Fruit fly (Drosophila melanogaster) whole organism, embryonic: ENCODE results near the gene CG8319.

Experiments
- ATbp ChIP-seq: fragments of 200-800 bp; sonication (Bioruptor generic); optimal IDR thresholded peaks from 2 replicates; lab custom pipeline; 2017; ENCODE audit warnings: missing biosample characterization, mild to moderate bottlenecking, missing genetic modification characterization, missing genetic modification reagents
- CG10431 ChIP-seq: fragments of 200-800 bp; sonication (Bioruptor generic); optimal IDR thresholded peaks from 3 replicates; lab custom pipeline; 2018; ENCODE audit warnings: missing biosample characterization, mild to moderate bottlenecking, missing genetic modification characterization
- CG10959 ChIP-seq: fragments of 200-800 bp; sonication (Bioruptor generic); IDR thresholded peaks from 2 replicates; pipeline ENCODE4 v1.3.6; 2022; ENCODE audit warnings: missing biosample characterization, missing genetic modification characterization
- CG11456 ChIP-seq: fragments of 200-800 bp; sonication (Bioruptor generic); IDR thresholded peaks from 3 replicates; pipeline ENCODE4 v1.3.6; 2022; ENCODE audit warnings: missing biosample characterization, missing genetic modification characterization
- CG14710 ChIP-seq: fragments of 200-800 bp; sonication (Bioruptor generic); optimal IDR thresholded peaks from 3 replicates; lab custom pipeline; 2019; ENCODE audit warnings: missing biosample characterization, mild to moderate bottlenecking, missing genetic modification characterization, moderate library complexity
- CG15479 ChIP-seq: fragments of 200-800 bp; sonication (Bioruptor generic); optimal IDR thresholded peaks from 3 replicates; lab custom pipeline; 2019; ENCODE audit warnings: missing biosample characterization, mild to moderate bottlenecking, missing genetic modification characterization, moderate library complexity
- CG2202 ChIP-seq: fragments of 200-800 bp; sonication (Bioruptor generic); optimal IDR thresholded peaks from 2 replicates; lab custom pipeline; 2018; ENCODE audit warnings: missing biosample characterization, mild to moderate bottlenecking, missing genetic modification characterization
- CG32532 ChIP-seq: fragments of 200-800 bp; sonication (Bioruptor generic); IDR thresholded peaks from 2 replicates; pipeline ENCODE4 v1.3.6; 2022; ENCODE audit warnings: missing biosample characterization, missing genetic modification characterization
- CG34376 ChIP-seq: fragments of 200-800 bp; sonication (Bioruptor generic); optimal IDR thresholded peaks from 2 replicates; lab custom pipeline; 2018; ENCODE audit warnings: missing biosample characterization, mild to moderate bottlenecking, missing genetic modification characterization
- CG5953 ChIP-seq: fragments of 200-800 bp; sonication (Bioruptor generic); IDR thresholded peaks from 2 replicates; pipeline ENCODE4 v1.3.6; 2022; ENCODE audit warnings: missing biosample characterization, missing genetic modification characterization
- CG6272 ChIP-seq: fragments of 200-800 bp; sonication (Bioruptor generic); IDR thresholded peaks from 2 replicates; pipeline ENCODE4 v1.3.6; 2022; ENCODE audit warnings: missing biosample characterization, missing genetic modification characterization
- CG9609 ChIP-seq: fragments of 200-800 bp; sonication (Bioruptor generic); optimal IDR thresholded peaks from 3 replicates; lab custom pipeline; 2016; ENCODE audit warnings: missing biosample characterization, missing genetic modification characterization
- CHES-1-like ChIP-seq: fragments of 200-800 bp; sonication (Bioruptor generic); optimal IDR thresholded peaks from 2 replicates; lab custom pipeline; 2016; ENCODE audit warnings: missing biosample characterization, missing genetic modification characterization
- Camta ChIP-seq: fragments of 200-800 bp; sonication (Bioruptor generic); optimal IDR thresholded peaks from 2 replicates; lab custom pipeline; 2016; ENCODE audit warnings: missing biosample characterization, missing genetic modification characterization
- Ets65A ChIP-seq: fragments of 200-800 bp; sonication (Bioruptor generic); peaks from one replicate; lab custom pipeline; 2016; ENCODE audit warnings: missing biosample characterization, missing genetic modification characterization
- HLHmδ ChIP-seq: fragments of 200-800 bp; sonication (Bioruptor generic); optimal IDR thresholded peaks from 2 replicates; lab custom pipeline; 2018; ENCODE audit warnings: missing biosample characterization, mild to moderate bottlenecking, missing genetic modification characterization, moderate library complexity
- Hr78 ChIP-seq, 2 experiments: fragments of 200-800 bp in 1 of 2; fragments of >200 bp in 1 of 2; sonication (Bioruptor generic) in 1 of 2; optimal IDR thresholded peaks; 2 replicates each; lab custom pipeline; 2017 to 2019; ENCODE audit warnings: missing biosample characterization in 2 of 2, missing genetic modification characterization in 2 of 2, mild to moderate bottlenecking in 1 of 2, moderate library complexity in 1 of 2
- Mrtf ChIP-seq: fragments of 200-800 bp; sonication (Bioruptor generic); IDR thresholded peaks from 3 replicates; pipeline ENCODE4 v1.3.6; 2022; ENCODE audit warnings: missing biosample characterization, missing genetic modification characterization
- Neu2 ChIP-seq: fragments of 200-800 bp; sonication (Bioruptor generic); optimal IDR thresholded peaks from 3 replicates; lab custom pipeline; 2016; ENCODE audit warnings: missing biosample characterization, missing genetic modification characterization, borderline replicate concordance
- Ravus ChIP-seq: fragments of 200-800 bp; sonication (Bioruptor generic); IDR thresholded peaks from 2 replicates; pipeline ENCODE4 v1.3.6; 2022; ENCODE audit warnings: missing biosample characterization, missing genetic modification characterization
- cad ChIP-seq: fragments of >200 bp; optimal IDR thresholded peaks from 2 replicates; lab custom pipeline; 2017; ENCODE audit warnings: missing biosample characterization, missing genetic modification characterization
- cg ChIP-seq: fragments of 200-800 bp; sonication (Bioruptor generic); optimal IDR thresholded peaks from 3 replicates; lab custom pipeline; 2019; ENCODE audit warnings: missing biosample characterization, mild to moderate bottlenecking, missing genetic modification characterization, moderate library complexity
- chinmo ChIP-seq: fragments of 200-800 bp; sonication (Bioruptor generic); IDR thresholded peaks from 4 replicates; pipeline ENCODE4 v1.3.6; 2022; ENCODE audit warnings: missing biosample characterization, missing genetic modification characterization; ENCODE audit not compliant: partially characterized antibody
- ci ChIP-seq: fragments of 200-800 bp; sonication (Bioruptor generic); IDR thresholded peaks from 3 replicates; pipeline ENCODE4 v1.3.6; 2022; ENCODE audit warnings: missing biosample characterization, missing genetic modification characterization
- croc ChIP-seq: fragments of 200-800 bp; sonication (Bioruptor generic); conservative IDR thresholded peaks from 3 replicates; pipeline ENCODE4 v1.3.6; 2022; ENCODE audit warnings: missing biosample characterization, missing genetic modification characterization
- crol ChIP-seq: fragments of 200-800 bp; sonication (Bioruptor generic); IDR thresholded peaks from 2 replicates; pipeline ENCODE4 v1.3.6; 2022; ENCODE audit warnings: missing biosample characterization, missing genetic modification characterization
- dmrt11E ChIP-seq: fragments of 200-800 bp; sonication (Bioruptor generic); optimal IDR thresholded peaks from 3 replicates; lab custom pipeline; 2018; ENCODE audit warnings: missing biosample characterization, mild to moderate bottlenecking, missing genetic modification characterization, moderate library complexity
- gcm ChIP-seq: fragments of 200-800 bp; sonication (Bioruptor generic); optimal IDR thresholded peaks from 2 replicates; lab custom pipeline; 2019; ENCODE audit warnings: missing biosample characterization, mild to moderate bottlenecking, missing genetic modification characterization, moderate library complexity
- grn ChIP-seq: fragments of 200-800 bp; sonication (Bioruptor generic); optimal IDR thresholded peaks from 3 replicates; lab custom pipeline; 2017; ENCODE audit warnings: missing biosample characterization, missing genetic modification characterization
- hth ChIP-seq: fragments of >200 bp; optimal IDR thresholded peaks from 2 replicates; lab custom pipeline; 2017; ENCODE audit warnings: inconsistent platforms
- kni ChIP-seq: fragments of 200-800 bp; sonication (Bioruptor generic); optimal IDR thresholded peaks from 3 replicates; lab custom pipeline; 2017; ENCODE audit warnings: mild to moderate bottlenecking, missing biosample characterization, missing genetic modification reagents, missing genetic modification characterization
- otp ChIP-seq: fragments of 200-800 bp; sonication (Bioruptor generic); IDR thresholded peaks from 3 replicates; pipeline ENCODE4, ENCODE4 v1.3.6; 2022; ENCODE audit warnings: missing biosample characterization, missing genetic modification characterization
- phol ChIP-seq: fragments of 200-800 bp; sonication (Bioruptor generic); optimal IDR thresholded peaks from 3 replicates; lab custom pipeline; 2018; ENCODE audit warnings: missing biosample characterization, mild to moderate bottlenecking, missing genetic modification characterization, moderate library complexity
- pros ChIP-seq: fragments of 200-800 bp; sonication (Bioruptor generic); optimal IDR thresholded peaks from 3 replicates; lab custom pipeline; 2019; ENCODE audit warnings: missing biosample characterization, mild to moderate bottlenecking, missing genetic modification characterization, moderate library complexity
- run ChIP-seq: fragments of 200-800 bp; sonication (Bioruptor generic); optimal IDR thresholded peaks from 3 replicates; lab custom pipeline; 2018; ENCODE audit warnings: missing biosample characterization, mild to moderate bottlenecking, missing genetic modification characterization
- schlank ChIP-seq: fragments of 200-800 bp; sonication (Bioruptor generic); optimal IDR thresholded peaks from 2 replicates; lab custom pipeline; 2018; ENCODE audit warnings: missing biosample characterization, mild to moderate bottlenecking, missing genetic modification characterization
- sqz ChIP-seq: fragments of 200-800 bp; sonication (Bioruptor generic); optimal IDR thresholded peaks from 3 replicates; lab custom pipeline; 2018; ENCODE audit warnings: missing biosample characterization, mild to moderate bottlenecking, missing genetic modification characterization
- ssp ChIP-seq: fragments of 200-800 bp; sonication (Bioruptor generic); IDR thresholded peaks from 2 replicates; pipeline ENCODE4 v1.3.6; 2022; ENCODE audit warnings: missing biosample characterization, missing genetic modification characterization
- tll ChIP-seq, 2 experiments: fragments of 200-800 bp in 1 of 2; fragments of >200 bp in 1 of 2; sonication (Bioruptor generic) in 1 of 2; optimal IDR thresholded peaks; 2 replicates each; lab custom pipeline; 2017 to 2019; ENCODE audit warnings: missing biosample characterization in 2 of 2, missing genetic modification characterization in 2 of 2, mild to moderate bottlenecking in 1 of 2, moderate library complexity in 1 of 2
- unc-4 ChIP-seq: fragments of 200-800 bp; sonication (Bioruptor generic); IDR thresholded peaks from 2 replicates; pipeline ENCODE4 v1.3.6; 2022; ENCODE audit warnings: missing biosample characterization, missing genetic modification characterization; ENCODE audit not compliant: partially characterized antibody
- wor ChIP-seq: fragments of 200-800 bp; sonication (Bioruptor generic); IDR thresholded peaks from 2 replicates; pipeline ENCODE4 v1.3.6; 2022; ENCODE audit warnings: missing biosample characterization, missing genetic modification characterization
- zen ChIP-seq: fragments of 200-800 bp; sonication (Bioruptor generic); optimal IDR thresholded peaks from 3 replicates; lab custom pipeline; 2018; ENCODE audit warnings: missing biosample characterization, mild to moderate bottlenecking, missing genetic modification characterization, moderate library complexity
- zfh2 ChIP-seq: fragments of 200-800 bp; sonication (Bioruptor generic); optimal IDR thresholded peaks from 2 replicates; lab custom pipeline; 2016; ENCODE audit warnings: missing biosample characterization, missing genetic modification characterization

Gene CG8319

DNA sequence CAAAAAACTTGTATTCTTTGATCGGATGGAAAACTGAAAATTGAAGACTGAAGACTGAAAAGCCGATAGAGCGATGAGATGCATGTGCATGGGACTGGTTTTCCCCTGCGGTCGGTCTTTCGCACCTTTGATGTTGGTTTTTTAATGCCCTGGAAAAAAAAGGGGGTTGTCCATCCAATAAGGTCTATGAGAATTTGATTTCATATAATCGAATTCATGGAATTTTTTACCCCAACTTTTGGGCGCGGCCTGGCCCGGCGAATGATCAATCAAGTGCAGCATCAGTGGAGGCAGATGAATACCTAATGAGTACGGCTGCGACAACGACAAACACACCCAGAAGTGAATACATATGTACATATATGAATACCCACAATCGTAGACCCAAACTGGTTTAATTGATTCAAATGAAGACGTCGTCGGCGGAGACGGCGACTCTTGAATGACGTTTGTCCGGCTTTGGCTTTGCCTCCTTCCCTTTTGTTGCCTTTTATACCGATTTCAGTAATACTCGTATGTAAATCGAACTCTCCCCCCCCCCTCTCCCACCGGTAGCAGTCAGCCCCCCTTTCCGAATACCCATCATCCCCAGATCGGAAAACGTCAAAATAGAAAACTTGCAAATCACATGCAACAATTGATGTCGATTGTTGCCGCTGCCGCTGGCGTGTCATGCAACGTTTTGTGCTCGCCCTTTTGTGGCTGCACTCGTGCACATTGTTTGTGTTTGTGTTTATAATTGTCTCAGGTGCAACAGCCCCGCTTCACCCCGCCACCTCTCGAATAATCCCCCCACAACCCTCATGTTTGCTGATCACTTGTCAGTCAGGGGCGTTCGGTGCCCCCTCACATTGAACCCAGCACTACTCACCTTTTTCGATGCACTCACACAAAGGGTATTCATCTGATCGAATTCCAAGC is 23.8 kb upstream of the CG8319 start (continued):
- TF ChIP-seq phol (tag; lab: Kevin White, UChicago) (no peak), sqz (peak; percentile 88), CG6272 (GFP tag; lab: Robert Waterston, UW) (no peak), dmrt11E (tag; lab: Kevin White, UChicago) (peak; percentile 7), Mrtf (GFP tag; lab: Robert Waterston, UW) (no peak), kni (GFP tag; lab: Kevin White, UChicago) (peak; percentile 93), CG5953 (GFP tag; lab: Robert Waterston, UW) (no peak), ATbp (GFP tag; lab: Kevin White, UChicago) (peak; percentile 22), CG32532 (GFP tag; lab: Robert Waterston, UW) (no peak), gcm (GFP tag; lab: Kevin White, UChicago) (no peak), ssp (GFP tag; lab: Robert Waterston, UW) (no peak), CG11456 (GFP tag; lab: Robert Waterston, UW) (0 out of 3 replicates have a peak, but pooled peaks have one; percentile 18), unc-4 (GFP tag; lab: Robert Waterston, UW) (no peak), CHES-1-like (GFP tag; lab: Kevin White, UChicago) (no peak), CG10959 (GFP tag; lab: Robert Waterston, UW) (no peak), CG9609 (GFP tag; lab: Kevin White, UChicago) (no peak), Ravus (GFP tag; lab: Robert Waterston, UW) (no peak), Camta (GFP tag; lab: Kevin White, UChicago) (no peak), run (tag; lab: Kevin White, UChicago) (no peak), otp (GFP tag; lab: Robert Waterston, UW) (peak; percentile 40; the same call in 1 of the 3 replicates), HLHmδ (GFP tag; lab: Kevin White, UChicago) (peak; percentile 58), CG2202 (peak; percentile 15), ci (GFP tag; lab: Robert Waterston, UW) (peak; percentile 56; the same call in 2 of the 3 replicates), CG10431 (GFP tag; lab: Kevin White, UChicago) (no peak), crol (GFP tag; lab: Robert Waterston, UW) (peak; percentile 86), CG14710 (tag; lab: Kevin White, UChicago) (no peak), zfh2 (GFP tag; lab: Kevin White, UChicago) (no peak), wor (no peak), Hr78 (GFP tag; optimal IDR thresholded peaks at IDR 0.05; lab: Kevin White, UChicago) (peak in 1 of 2 experiments; percentile 64)

dm6 chr3R:9604445-9605020 is 22.6 kb upstream of the CG8319 start:
- TF ChIP-seq kni (GFP tag; lab: Kevin White, UChicago) (peak; percentile 22), croc (GFP tag; lab: Robert Waterston, UW) (no peak), CG34376 (GFP tag; lab: Kevin White, UChicago) (no peak), Ets65A (GFP tag; lab: Kevin White, UChicago) (peak; percentile 56), cg (GFP tag; lab: Kevin White, UChicago) (peak; percentile 10), grn (GFP tag; lab: Kevin White, UChicago) (peak; percentile 49), chinmo (0 out of 4 replicates have a peak, but pooled peaks have one; percentile 21), Neu2 (GFP tag; lab: Kevin White, UChicago) (no peak), zen (tag; lab: Kevin White, UChicago) (peak; percentile 82), schlank (tag; lab: Kevin White, UChicago) (no peak), cad (GFP tag; lab: Kevin White, UChicago) (peak; percentile 87), tll (GFP tag; optimal IDR thresholded peaks at IDR 0.05; lab: Kevin White, UChicago) (peak in 1 of 2 experiments; percentile 90), pros (GFP tag; lab: Kevin White, UChicago) (peak; percentile 46), CG15479 (GFP tag; lab: Kevin White, UChicago) (peak; percentile 67), hth (lab: Kevin White, UChicago) (peak; percentile 77), ci (GFP tag; lab: Robert Waterston, UW) (peak; percentile 15; the same call in 1 of the 3 replicates)
